Fruit fly (Drosophila melanogaster) whole organism, pupa: ENCODE results near the gene Os-C.
"Not testable (repeated sequence)": the region's sequence is repeated elsewhere in the genome, so short reads cannot be mapped to it uniquely, and the experiment has no call there.

Source experiments
- CG15710 ChIP-seq: fragments of 200-800 bp; sonication (Bioruptor generic); optimal IDR thresholded peaks from 2 replicates; lab custom pipeline; 2018; ENCODE audit warnings: missing biosample characterization, mild to moderate bottlenecking, missing genetic modification characterization, moderate library complexity
- CG32121 ChIP-seq: fragments of 200-800 bp; sonication (Bioruptor generic); IDR thresholded peaks from 2 replicates; pipeline ENCODE4 v1.3.6; 2022; ENCODE audit warnings: missing biosample characterization, missing genetic modification characterization
- Ets98B ChIP-seq: fragments of 200-800 bp; sonication (Bioruptor generic); IDR thresholded peaks from 2 replicates; pipeline ENCODE4 v1.3.6; 2022; ENCODE audit warnings: missing biosample characterization, missing genetic modification characterization
- fd96Ca ChIP-seq: fragments of 200-800 bp; sonication (Bioruptor generic); IDR thresholded peaks from 3 replicates; pipeline ENCODE4 v1.3.6; 2022; ENCODE audit warnings: missing biosample characterization, missing genetic modification characterization

DNA sequence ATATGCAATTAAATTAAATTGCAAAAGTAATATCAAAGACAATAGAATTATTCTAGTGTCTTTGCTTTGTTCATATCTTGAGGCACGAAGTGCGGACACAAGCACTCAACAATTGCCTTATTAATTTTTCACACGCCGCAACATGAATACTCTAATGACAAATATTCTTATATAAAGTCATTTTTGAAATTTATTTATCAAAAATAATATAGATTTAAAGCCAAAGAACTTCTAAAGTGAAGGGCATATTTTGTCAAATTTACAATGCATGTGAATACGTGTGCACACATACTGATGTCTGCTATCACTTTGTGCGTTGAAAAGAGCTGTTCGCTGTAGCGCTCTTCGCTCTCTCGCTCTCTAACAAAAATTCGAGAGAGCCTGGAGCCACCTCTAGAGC is 4.9 kb upstream of the Os-C start:
- TF ChIP-seq Ets98B (GFP tag; lab: Robert Waterston, UW) (peak; percentile 57), CG32121 (GFP tag; lab: Robert Waterston, UW) (peak; percentile 62; the same call in 1 of the 2 replicates)
- TF ChIP-seq CG15710 (tag; lab: Kevin White, UChicago); fd96Ca (GFP tag; lab: Robert Waterston, UW): not testable (repeated sequence)
